Fruit fly (Drosophila melanogaster): Measurements from ENCODE around the gene Fkbp39.
A peak's percentile ranks its signal among the peaks of the same experiment; 100 is the strongest.

Fkbp39 gene

dm6 chr3R:15332994-15333393, at the start of gene Fkbp39, which contains the start of gene Cyfip (continued):
- TF ChIP-seq CG6813 (GFP tag; optimal IDR thresholded peaks at IDR 0.05) (no peak), CG32767 (GFP tag; IDR thresholded peaks at IDR 0.05) (peak; percentile 31; the same call in 1 of the 2 replicates), sqz (GFP tag; optimal IDR thresholded peaks at IDR 0.05) (no peak), CG3281 (GFP tag; optimal IDR thresholded peaks at IDR 0.05) (no peak), pita (GFP tag; optimal IDR thresholded peaks at IDR 0.05) (peak; percentile 81), CG12155 (GFP tag; optimal IDR thresholded peaks at IDR 0.05) (peak; percentile 55), gcm (GFP tag; optimal IDR thresholded peaks at IDR 0.05) (no peak), Hey (tag; optimal IDR thresholded peaks at IDR 0.05) (no peak), CG14667 (GFP tag; IDR thresholded peaks at IDR 0.05) (no peak), CG4820 (GFP tag; optimal IDR thresholded peaks at IDR 0.05) (no peak), CG42726 (GFP tag; IDR thresholded peaks at IDR 0.05; ENCODE audit: partially characterized antibody) (peak; percentile 80), Lpt (GFP tag; optimal IDR thresholded peaks at IDR 0.05) (no peak), Ada2b (GFP tag; IDR thresholded peaks at IDR 0.05) (no peak), CG6175 (GFP tag; IDR thresholded peaks at IDR 0.05) (no peak), prd (optimal IDR thresholded peaks at IDR 0.05) (no peak), prd (GFP tag; IDR thresholded peaks at IDR 0.05) (peak; percentile 46; the same call in 2 of the 3 replicates), HLH4C (GFP tag; IDR thresholded peaks at IDR 0.05; ENCODE audit: partially characterized antibody) (peak; percentile 80), CG10462 (GFP tag; optimal IDR thresholded peaks at IDR 0.05) (no peak), hth (optimal IDR thresholded peaks at IDR 0.05) (no peak), CG4328 (GFP tag; optimal IDR thresholded peaks at IDR 0.05) (no peak), gsb (GFP tag; IDR thresholded peaks at IDR 0.05) (no peak), ato (GFP tag; IDR thresholded peaks at IDR 0.05; ENCODE audit: partially characterized antibody) (peak; percentile 67), CG3407 (GFP tag; optimal IDR thresholded peaks at IDR 0.05) (no peak), CG14014 (GFP tag; IDR thresholded peaks at IDR 0.05) (peak; percentile 51; the same call in 1 of the 2 replicates), Stat92E (GFP tag; optimal IDR thresholded peaks at IDR 0.05) (peak in 1 of 3 experiments; percentile 61), CG7987 (GFP tag; optimal IDR thresholded peaks at IDR 0.05) (peak; percentile 56), CG17361 (GFP tag; IDR thresholded peaks at IDR 0.05) (no peak), nmo (GFP tag; optimal IDR thresholded peaks at IDR 0.05) (peak; percentile 76), CG12391 (tag; optimal IDR thresholded peaks at IDR 0.05) (peak; percentile 64), trem (tag; optimal IDR thresholded peaks at IDR 0.05) (peak; percentile 80), oc (tag; optimal IDR thresholded peaks at IDR 0.05) (no peak), vnd (GFP tag; IDR thresholded peaks at IDR 0.05; ENCODE audit: partially characterized antibody) (peak; percentile 44; the same call in 1 of the 3 replicates), so (GFP tag; IDR thresholded peaks at IDR 0.05) (no peak), CG10267 (tag; optimal IDR thresholded peaks at IDR 0.05) (peak; percentile 60), gce (GFP tag; IDR thresholded peaks at IDR 0.05) (no peak), gcm2 (GFP tag; optimal IDR thresholded peaks at IDR 0.05) (peak; percentile 14), ATbp (GFP tag; optimal IDR thresholded peaks at IDR 0.05) (no peak), Med (GFP tag) (peak; percentile 98), CG8089 (GFP tag; optimal IDR thresholded peaks at IDR 0.05) (no peak), CG8281 (tag; optimal IDR thresholded peaks at IDR 0.05) (no peak), jumu (GFP tag; optimal IDR thresholded peaks at IDR 0.05) (peak; percentile 87), Taf1 (GFP tag; IDR thresholded peaks at IDR 0.05) (no peak), Nf-YC (tag; optimal IDR thresholded peaks at IDR 0.05) (no peak), CG6254 (GFP tag; optimal IDR thresholded peaks at IDR 0.05) (no peak), tx (GFP tag; optimal IDR thresholded peaks at IDR 0.05) (peak; percentile 59), Ets65A (GFP tag) (peak; percentile 85), Lim3 (GFP tag; IDR thresholded peaks at IDR 0.05) (no peak), CG1792 (GFP tag; optimal IDR thresholded peaks at IDR 0.05) (peak; percentile 22), CG2199 (GFP tag; IDR thresholded peaks at IDR 0.05) (no peak), dimm (GFP tag; IDR thresholded peaks at IDR 0.05) (no peak), Hr3 (GFP tag; optimal IDR thresholded peaks at IDR 0.05) (peak; percentile 20), C15 (GFP tag; IDR thresholded peaks at IDR 0.05) (no peak)

Measured in whole organism, embryonic.